Fruit fly (Drosophila melanogaster) whole organism, embryonic: ENCODE results near the gene CAH4.

Experiments
- B-H2 ChIP-seq: fragments of 200-800 bp; sonication (Bioruptor generic); optimal IDR thresholded peaks from 2 replicates; lab custom pipeline; 2018; ENCODE audit warnings: missing biosample characterization, mild to moderate bottlenecking, missing genetic modification characterization
- CG10979 ChIP-seq: fragments of 200-800 bp; sonication (Bioruptor generic); optimal IDR thresholded peaks from 2 replicates; lab custom pipeline; 2018; ENCODE audit warnings: missing biosample characterization, mild to moderate bottlenecking, missing genetic modification characterization, moderate library complexity
- CG11560 ChIP-seq: fragments of 200-800 bp; sonication (Bioruptor generic); IDR thresholded peaks from 3 replicates; pipeline ENCODE4 v1.3.6; 2022; ENCODE audit warnings: missing biosample characterization, missing genetic modification characterization
- CG13624 ChIP-seq: fragments of 200-800 bp; sonication (Bioruptor generic); optimal IDR thresholded peaks from 2 replicates; lab custom pipeline; 2016; ENCODE audit warnings: missing biosample characterization, missing genetic modification characterization
- CG14441 ChIP-seq: fragments of 200-800 bp; sonication (Bioruptor generic); IDR thresholded peaks from 2 replicates; pipeline ENCODE4 v1.3.6; 2022; ENCODE audit warnings: missing biosample characterization, missing genetic modification characterization
- CG14965 ChIP-seq: fragments of 200-800 bp; sonication (Bioruptor generic); optimal IDR thresholded peaks from 2 replicates; lab custom pipeline; 2016; ENCODE audit warnings: missing biosample characterization, missing genetic modification characterization, borderline replicate concordance
- CG15479 ChIP-seq: fragments of 200-800 bp; sonication (Bioruptor generic); optimal IDR thresholded peaks from 3 replicates; lab custom pipeline; 2019; ENCODE audit warnings: missing biosample characterization, mild to moderate bottlenecking, missing genetic modification characterization, moderate library complexity
- CG15601 ChIP-seq: fragments of 200-800 bp; sonication (Bioruptor generic); optimal IDR thresholded peaks from 3 replicates; lab custom pipeline; 2019; ENCODE audit warnings: missing biosample characterization, mild to moderate bottlenecking, missing genetic modification characterization, moderate library complexity
- CG16815 ChIP-seq: fragments of 200-800 bp; sonication (Bioruptor generic); optimal IDR thresholded peaks from 3 replicates; lab custom pipeline; 2017; ENCODE audit warnings: missing biosample characterization, mild to moderate bottlenecking, missing genetic modification characterization
- CG1832 ChIP-seq: fragments of 200-800 bp; sonication (Bioruptor generic); optimal IDR thresholded peaks from 2 replicates; lab custom pipeline; 2017; ENCODE audit warnings: missing biosample characterization, mild to moderate bottlenecking, missing genetic modification characterization, inconsistent platforms
- CG2889 ChIP-seq: fragments of 200-800 bp; sonication (Bioruptor generic); IDR thresholded peaks from 3 replicates; pipeline ENCODE4 v1.3.6; 2022; ENCODE audit warnings: missing biosample characterization, missing genetic modification characterization
- CG30431 ChIP-seq: fragments of 200-800 bp; sonication (Bioruptor generic); optimal IDR thresholded peaks from 2 replicates; lab custom pipeline; 2017; ENCODE audit warnings: missing biosample characterization, missing genetic modification characterization
- CG3281 ChIP-seq: fragments of 200-800 bp; sonication (Bioruptor generic); optimal IDR thresholded peaks from 3 replicates; lab custom pipeline; 2017; ENCODE audit warnings: missing biosample characterization, mild to moderate bottlenecking, missing genetic modification characterization
- CG4282 ChIP-seq: fragments of 200-800 bp; sonication (Bioruptor generic); optimal IDR thresholded peaks from 2 replicates; lab custom pipeline; 2016; ENCODE audit warnings: missing biosample characterization, missing genetic modification characterization
- CG4854 ChIP-seq: fragments of 200-800 bp; sonication (Bioruptor generic); optimal IDR thresholded peaks from 2 replicates; lab custom pipeline; 2016; ENCODE audit warnings: missing biosample characterization, missing genetic modification characterization, inconsistent platforms
- CG5245 ChIP-seq: fragments of 200-800 bp; sonication (Bioruptor generic); optimal IDR thresholded peaks from 3 replicates; lab custom pipeline; 2016; ENCODE audit warnings: missing biosample characterization, missing genetic modification characterization
- CG7963 ChIP-seq: fragments of 200-800 bp; sonication (Bioruptor generic); IDR thresholded peaks from 3 replicates; pipeline ENCODE4 v1.3.6; 2022; ENCODE audit warnings: missing biosample characterization, missing genetic modification characterization; ENCODE audit not compliant: partially characterized antibody
- CG9817 ChIP-seq: fragments of 200-800 bp; sonication (Bioruptor generic); optimal IDR thresholded peaks from 2 replicates; lab custom pipeline; 2018; ENCODE audit warnings: missing biosample characterization, mild to moderate bottlenecking, missing genetic modification characterization, moderate library complexity
- E2f2 ChIP-seq: fragments of 200-800 bp; sonication (Bioruptor generic); IDR thresholded peaks from 2 replicates; pipeline ENCODE4 v1.3.6; 2022; ENCODE audit warnings: missing biosample characterization, missing genetic modification characterization
- Fer3 ChIP-seq: fragments of 200-800 bp; sonication (Bioruptor generic); optimal IDR thresholded peaks from 2 replicates; lab custom pipeline; 2018; ENCODE audit warnings: missing biosample characterization, mild to moderate bottlenecking, missing genetic modification characterization, moderate library complexity
- Gug ChIP-seq: fragments of 200-800 bp; sonication (Bioruptor generic); IDR thresholded peaks from 4 replicates; pipeline ENCODE4 v1.3.6; 2022; ENCODE audit warnings: missing biosample characterization, missing genetic modification characterization
- Hr51 ChIP-seq, 2 experiments: fragments of 200-800 bp; sonication (Bioruptor generic); optimal IDR thresholded peaks; 2 replicates in 1 of 2; 3 replicates in 1 of 2; lab custom pipeline; 2016 to 2018; ENCODE audit warnings: missing biosample characterization in 2 of 2, missing genetic modification characterization in 2 of 2, mild to moderate bottlenecking in 1 of 2, moderate library complexity in 1 of 2
- Lim3 ChIP-seq: fragments of 200-800 bp; sonication (Bioruptor generic); IDR thresholded peaks from 2 replicates; pipeline ENCODE4 v1.3.6; 2022; ENCODE audit warnings: missing biosample characterization, missing genetic modification characterization
- Mrtf ChIP-seq: fragments of 200-800 bp; sonication (Bioruptor generic); IDR thresholded peaks from 3 replicates; pipeline ENCODE4 v1.3.6; 2022; ENCODE audit warnings: missing biosample characterization, missing genetic modification characterization
- Oaz ChIP-seq: fragments of 200-800 bp; sonication (Bioruptor generic); IDR thresholded peaks from 2 replicates; pipeline ENCODE4 v1.3.6; 2022; ENCODE audit warnings: missing biosample characterization, missing genetic modification characterization
- Optix ChIP-seq: fragments of 200-800 bp; sonication (Bioruptor generic); IDR thresholded peaks from 3 replicates; pipeline ENCODE4 v1.3.6; 2022; ENCODE audit warnings: missing biosample characterization, missing genetic modification characterization
- Poxn ChIP-seq: fragments of 200-800 bp; sonication (Bioruptor generic); IDR thresholded peaks from 2 replicates; pipeline ENCODE4 v1.3.6; 2022; ENCODE audit warnings: missing biosample characterization, missing genetic modification characterization
- cato ChIP-seq: fragments of 200-800 bp; sonication (Bioruptor generic); optimal IDR thresholded peaks from 2 replicates; lab custom pipeline; 2016; ENCODE audit warnings: missing biosample characterization, missing genetic modification characterization, borderline replicate concordance
- cg ChIP-seq: fragments of 200-800 bp; sonication (Bioruptor generic); optimal IDR thresholded peaks from 3 replicates; lab custom pipeline; 2019; ENCODE audit warnings: missing biosample characterization, mild to moderate bottlenecking, missing genetic modification characterization, moderate library complexity
- chm ChIP-seq: fragments of 200-800 bp; sonication (Bioruptor generic); IDR thresholded peaks from 2 replicates; pipeline ENCODE4 v1.3.6; 2022; ENCODE audit warnings: missing biosample characterization, missing genetic modification characterization
- chn ChIP-seq: fragments of 200-800 bp; sonication (Bioruptor generic); optimal IDR thresholded peaks from 2 replicates; lab custom pipeline; 2016; ENCODE audit warnings: missing biosample characterization, missing genetic modification characterization
- crp ChIP-seq, 2 experiments: fragments of 200-800 bp; sonication (Bioruptor generic); optimal IDR thresholded peaks; 2 replicates in 1 of 2; 3 replicates in 1 of 2; lab custom pipeline; 2017; ENCODE audit warnings: missing biosample characterization in 2 of 2, missing genetic modification characterization in 2 of 2, mild to moderate bottlenecking in 1 of 2, moderate library complexity in 1 of 2
- dm ChIP-seq: fragments of 200-800 bp; sonication (Bioruptor generic); optimal IDR thresholded peaks from 3 replicates; lab custom pipeline; 2016; ENCODE audit warnings: missing biosample characterization, missing genetic modification characterization
- emc ChIP-seq: fragments of 200-800 bp; sonication (Bioruptor generic); optimal IDR thresholded peaks from 2 replicates; lab custom pipeline; 2016; ENCODE audit warnings: missing biosample characterization, missing genetic modification characterization
- ems ChIP-seq: fragments of 200-800 bp; sonication (Bioruptor generic); optimal IDR thresholded peaks from 3 replicates; lab custom pipeline; 2016; ENCODE audit warnings: missing biosample characterization, missing genetic modification characterization
- exex ChIP-seq: fragments of 200-800 bp; sonication (Bioruptor generic); optimal IDR thresholded peaks from 4 replicates; lab custom pipeline; 2018; ENCODE audit warnings: missing biosample characterization, mild to moderate bottlenecking, missing genetic modification characterization, moderate library complexity
- fu2 ChIP-seq: fragments of 200-800 bp; sonication (Bioruptor generic); optimal IDR thresholded peaks from 2 replicates; lab custom pipeline; 2016; ENCODE audit warnings: missing biosample characterization, missing genetic modification characterization
- hb ChIP-seq: fragments of 200-800 bp; sonication (Bioruptor generic); IDR thresholded peaks from 3 replicates; pipeline ENCODE4 v1.3.6; 2022; ENCODE audit warnings: missing biosample characterization, missing genetic modification characterization; ENCODE audit not compliant: partially characterized antibody
- lov ChIP-seq, 2 experiments: fragments of 200-800 bp in 1 of 2; fragments of >200 bp in 1 of 2; sonication (Bioruptor generic) in 1 of 2; IDR thresholded peaks in 1 of 2; optimal IDR thresholded peaks in 1 of 2; 2 replicates in 1 of 2; 3 replicates in 1 of 2; pipeline versions ENCODE4 v1.3.6 to Lab custom; 2017 to 2022; ENCODE audit warnings: missing biosample characterization in 1 of 2, missing genetic modification characterization in 1 of 2
- luna ChIP-seq: fragments of 200-800 bp; sonication (Bioruptor generic); optimal IDR thresholded peaks from 2 replicates; lab custom pipeline; 2016; ENCODE audit warnings: missing biosample characterization, missing genetic modification characterization
- oc ChIP-seq: fragments of 200-800 bp; sonication (Bioruptor generic); optimal IDR thresholded peaks from 2 replicates; lab custom pipeline; 2018; ENCODE audit warnings: missing biosample characterization, mild to moderate bottlenecking, missing genetic modification characterization, moderate library complexity
- p53 ChIP-seq: fragments of 200-800 bp; sonication (Bioruptor generic); optimal IDR thresholded peaks from 2 replicates; lab custom pipeline; 2016; ENCODE audit warnings: missing biosample characterization, missing genetic modification characterization
- ro ChIP-seq: fragments of 200-800 bp; sonication (Bioruptor generic); IDR thresholded peaks from 2 replicates; pipeline ENCODE4 v1.3.6; 2022; ENCODE audit warnings: missing biosample characterization, missing genetic modification characterization
- salm ChIP-seq: fragments of 200-800 bp; sonication (Bioruptor generic); optimal IDR thresholded peaks from 2 replicates; lab custom pipeline; 2018; ENCODE audit warnings: missing biosample characterization, mild to moderate bottlenecking, missing genetic modification characterization
- sna ChIP-seq: fragments of 200-800 bp; sonication (Bioruptor generic); IDR thresholded peaks from 2 replicates; pipeline ENCODE4 v1.3.6; 2022; ENCODE audit warnings: missing biosample characterization, missing genetic modification characterization; ENCODE audit not compliant: partially characterized antibody
- so ChIP-seq: fragments of 200-800 bp; sonication (Bioruptor generic); IDR thresholded peaks from 3 replicates; pipeline ENCODE4 v1.3.6; 2022; ENCODE audit warnings: missing biosample characterization, missing genetic modification characterization
- sqz ChIP-seq: fragments of 200-800 bp; sonication (Bioruptor generic); optimal IDR thresholded peaks from 3 replicates; lab custom pipeline; 2018; ENCODE audit warnings: missing biosample characterization, mild to moderate bottlenecking, missing genetic modification characterization
- twi ChIP-seq: fragments of 200-800 bp; optimal IDR thresholded peaks from 2 replicates; lab custom pipeline; 2019; ENCODE audit warnings: missing biosample characterization, mild to moderate bottlenecking, missing genetic modification characterization, moderate library complexity
- usp ChIP-seq: fragments of >200 bp; optimal IDR thresholded peaks from 2 replicates; lab custom pipeline; 2017; ENCODE audit warnings: missing biosample characterization, missing genetic modification characterization
- zfh2 ChIP-seq: fragments of 200-800 bp; sonication (Bioruptor generic); optimal IDR thresholded peaks from 2 replicates; lab custom pipeline; 2016; ENCODE audit warnings: missing biosample characterization, missing genetic modification characterization

Gene CAH4

DNA sequence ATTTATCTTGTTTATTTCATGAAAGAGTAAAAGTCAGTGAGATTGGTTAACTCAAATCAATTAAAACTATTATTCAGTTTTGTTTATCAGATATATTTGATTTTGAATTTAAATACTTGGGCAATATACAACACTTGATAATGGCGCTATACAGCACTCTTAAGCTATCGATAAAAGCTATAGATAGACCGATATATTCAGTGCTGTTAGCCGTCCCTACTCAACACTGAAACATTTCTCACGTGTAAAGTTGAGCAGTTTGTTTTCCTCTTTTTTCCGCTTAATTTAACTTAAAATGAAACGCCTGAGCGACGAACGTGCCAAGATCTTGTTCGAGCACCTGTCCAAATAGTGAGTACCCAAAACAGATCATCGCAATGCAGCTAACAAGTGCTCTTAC, 6.9 kb downstream of the CAH4 start, which contains the start of gene CG7006 (continued):
- peak; percentile 15 for TF ChIP-seq p53 (GFP tag; lab: Kevin White, UChicago)
- TF ChIP-seq CG1832 (GFP tag; lab: Kevin White, UChicago), result no peak
- peak; percentile 16 for TF ChIP-seq luna (GFP tag; lab: Kevin White, UChicago)
- peak; percentile 23 for TF ChIP-seq emc
- TF ChIP-seq CG2889 (GFP tag; lab: Robert Waterston, UW), result no peak
- TF ChIP-seq CG5245, result peak; percentile 55
- TF ChIP-seq CG10979, result peak; percentile 16
- peak; percentile 90 for TF ChIP-seq B-H2
- no peak for TF ChIP-seq usp (GFP tag; lab: Kevin White, UChicago)
- peak in 1 of 2 experiments; percentile 73 for TF ChIP-seq Hr51 (GFP tag; optimal IDR thresholded peaks at IDR 0.05; lab: Kevin White, UChicago)
- TF ChIP-seq CG30431 (GFP tag; lab: Kevin White, UChicago), result no peak
- TF ChIP-seq CG16815 (GFP tag; lab: Kevin White, UChicago), result peak; percentile 62
- peak; percentile 70 for TF ChIP-seq CG9817 (tag; lab: Kevin White, UChicago)
- TF ChIP-seq CG4854, result peak; percentile 65
- no peak for TF ChIP-seq salm (tag; lab: Kevin White, UChicago)
- TF ChIP-seq CG13624 (GFP tag; lab: Kevin White, UChicago), result peak; percentile 90
- TF ChIP-seq sna (GFP tag; lab: Robert Waterston, UW), result peak; percentile 58; the same call in 1 of the 2 replicates
- peak; percentile 43 for TF ChIP-seq cato (GFP tag; lab: Kevin White, UChicago)
- TF ChIP-seq CG7963, result peak; percentile 28; the same call in 2 of the 3 replicates
- no peak for TF ChIP-seq Oaz (GFP tag; lab: Robert Waterston, UW)
- peak; percentile 69 for TF ChIP-seq ems (GFP tag; lab: Kevin White, UChicago)
- TF ChIP-seq CG15601 (tag; lab: Kevin White, UChicago), result no peak
- peak; percentile 68 for TF ChIP-seq chn (GFP tag; lab: Kevin White, UChicago)
- no peak for TF ChIP-seq cg (GFP tag; lab: Kevin White, UChicago)
- TF ChIP-seq ro (GFP tag; lab: Robert Waterston, UW), result no peak; the same call in 1 of the 2 replicates
- TF ChIP-seq exex (tag; lab: Kevin White, UChicago), result no peak
- no peak for TF ChIP-seq CG14441
- no peak for TF ChIP-seq CG15479 (GFP tag; lab: Kevin White, UChicago)
- no peak for TF ChIP-seq Optix (GFP tag; lab: Robert Waterston, UW)
- no peak for TF ChIP-seq twi
- peak; percentile 96 for TF ChIP-seq E2f2 (GFP tag; lab: Robert Waterston, UW)
- TF ChIP-seq dm (GFP tag; lab: Kevin White, UChicago), result peak; percentile 94
- no peak for TF ChIP-seq lov (optimal IDR thresholded peaks at IDR 0.05; lab: Kevin White, UChicago)
- no peak for TF ChIP-seq lov (GFP tag; IDR thresholded peaks at IDR 0.05; lab: Robert Waterston, UW)
- TF ChIP-seq sqz (GFP tag; lab: Kevin White, UChicago), result no peak
- TF ChIP-seq oc (tag; lab: Kevin White, UChicago), result no peak
- no peak for TF ChIP-seq Mrtf
- peak; percentile 54; the same call in 1 of the 2 replicates for TF ChIP-seq chm (GFP tag; lab: Robert Waterston, UW)
- TF ChIP-seq so (GFP tag; lab: Robert Waterston, UW), result no peak
- TF ChIP-seq hb, result peak; percentile 43; the same call in 1 of the 3 replicates
- peak; percentile 68 for TF ChIP-seq Fer3 (tag; lab: Kevin White, UChicago)
- TF ChIP-seq Poxn (GFP tag; lab: Robert Waterston, UW), result no peak
- TF ChIP-seq Lim3, result no peak
- peak; percentile 60; the same call in 2 of the 3 replicates for TF ChIP-seq CG11560 (tag; lab: Robert Waterston, UW)
- TF ChIP-seq CG4282, result peak; percentile 71
- peak; percentile 76 for TF ChIP-seq fu2 (GFP tag; lab: Kevin White, UChicago)
- TF ChIP-seq CG14965 (GFP tag; lab: Kevin White, UChicago), result peak; percentile 33
- TF ChIP-seq CG3281 (GFP tag; lab: Kevin White, UChicago), result no peak
- no peak; the same call in 2 of the 4 replicates for TF ChIP-seq Gug
- peak in 1 of 2 experiments; percentile 41 for TF ChIP-seq crp (GFP tag; optimal IDR thresholded peaks at IDR 0.05; lab: Kevin White, UChicago)
- TF ChIP-seq zfh2 (GFP tag; lab: Kevin White, UChicago), result peak; percentile 91
